Worm (Caenorhabditis elegans) whole organism, young adult: ENCODE results near the gene C07A9.13.
"Not testable (repeated sequence)": the region's sequence is repeated elsewhere in the genome, so short reads cannot be mapped to it uniquely, and the experiment has no call there.

ENCODE experiments used
- B0336.3 ChIP-seq: fragments of 200-800 bp; sonication (Bioruptor generic); IDR thresholded peaks from 2 replicates; pipeline ENCODE4 v1.3.6; 2022; ENCODE audit warnings: missing genetic modification characterization, missing compliant biosample characterization
- D2030.7 ChIP-seq: fragments of 200-800 bp; sonication (Bioruptor generic); IDR thresholded peaks from 2 replicates; pipeline ENCODE4 v1.3.6; 2022; ENCODE audit warnings: missing genetic modification reagents, missing genetic modification characterization, missing compliant biosample characterization
- F22D6.2 ChIP-seq: sonication (generic microtip); optimal IDR thresholded peaks from 2 replicates; lab custom pipeline; 2016; ENCODE audit warnings: mild to moderate bottlenecking, missing genetic modification characterization, missing compliant biosample characterization
- Y53G8AR.9 ChIP-seq: fragments of 200-800 bp; sonication (Bioruptor generic); conservative IDR thresholded peaks from 2 replicates; pipeline ENCODE4 v1.3.6; 2022; ENCODE audit warnings: missing genetic modification reagents, missing genetic modification characterization, missing compliant biosample characterization
- Y56A3A.18 ChIP-seq: fragments of 200-800 bp; sonication (Bioruptor generic); IDR thresholded peaks from 2 replicates; pipeline ENCODE4 v1.3.6; 2022; ENCODE audit warnings: missing genetic modification reagents, missing genetic modification characterization, missing compliant biosample characterization
- Y67H2A.10 ChIP-seq: fragments of 200-800 bp; sonication (Bioruptor generic); conservative IDR thresholded peaks from 2 replicates; pipeline ENCODE4 v1.3.6; 2022; ENCODE audit warnings: missing genetic modification reagents, missing genetic modification characterization, missing compliant biosample characterization
- ama-1 ChIP-seq, 3 experiments: fragments of 150-350 bp in 1 of 3; sonication (generic microtip) in 2 of 3; optimal IDR thresholded peaks; 2 replicates each; lab custom pipeline; 2014 to 2018; ENCODE audit warnings: missing biosample characterization in 2 of 3, missing genetic modification characterization in 2 of 3, missing genetic modification reagents in 2 of 3
- athp-1 ChIP-seq: sonication (generic microtip); optimal IDR thresholded peaks from 2 replicates; lab custom pipeline; 2017; ENCODE audit warnings: mild to moderate bottlenecking, missing genetic modification characterization, missing compliant biosample characterization
- ceh-79 ChIP-seq: sonication (generic microtip); optimal IDR thresholded peaks from 2 replicates; lab custom pipeline; 2017; ENCODE audit warnings: mild to moderate bottlenecking, missing genetic modification characterization, missing compliant biosample characterization
- chd-7 ChIP-seq: sonication (generic microtip); optimal IDR thresholded peaks from 2 replicates; lab custom pipeline; 2016; ENCODE audit warnings: mild to moderate bottlenecking, missing genetic modification characterization, moderate library complexity, missing compliant biosample characterization
- die-1 ChIP-seq: sonication (generic microtip); optimal IDR thresholded peaks from 2 replicates; lab custom pipeline; 2016; ENCODE audit warnings: missing genotype, mild to moderate bottlenecking, missing genetic modification characterization, missing compliant biosample characterization
- ekl-4 ChIP-seq: fragments of 200-800 bp; sonication (Bioruptor generic); IDR thresholded peaks from 2 replicates; pipeline ENCODE4 v1.3.6; 2022; ENCODE audit warnings: missing genetic modification reagents, missing genetic modification characterization, missing compliant biosample characterization
- him-1 ChIP-seq: sonication (generic microtip); optimal IDR thresholded peaks from 2 replicates; lab custom pipeline; 2016; ENCODE audit warnings: missing genotype, missing genetic modification reagents, missing genetic modification characterization, missing compliant biosample characterization
- hlh-26 ChIP-seq: fragments of 200-800 bp; sonication (Bioruptor generic); conservative IDR thresholded peaks from 2 replicates; pipeline ENCODE4 v1.3.6; 2022; ENCODE audit warnings: missing genetic modification reagents, missing genetic modification characterization, missing compliant biosample characterization
- hmg-1.2 ChIP-seq: fragments of 200-800 bp; sonication (Bioruptor generic); IDR thresholded peaks from 2 replicates; pipeline ENCODE4 v1.3.6; 2022; ENCODE audit warnings: missing genetic modification reagents, missing genetic modification characterization, missing compliant biosample characterization
- hrde-1 ChIP-seq: sonication (generic microtip); optimal IDR thresholded peaks from 2 replicates; lab custom pipeline; 2016; ENCODE audit warnings: missing genetic modification characterization, mild to moderate bottlenecking, missing compliant biosample characterization, moderate library complexity, missing genotype, missing genetic modification reagents, borderline replicate concordance
- hsf-1 ChIP-seq: fragments of 200-800 bp; sonication (Bioruptor generic); IDR thresholded peaks from 2 replicates; pipeline ENCODE4 v1.3.6; 2022; ENCODE audit warnings: missing genetic modification reagents, missing genetic modification characterization, missing compliant biosample characterization
- let-607 ChIP-seq, 2 experiments: fragments of 200-800 bp in 1 of 2; sonication (Bioruptor generic) in 1 of 2; sonication (generic microtip) in 1 of 2; optimal IDR thresholded peaks; 2 replicates each; lab custom pipeline; 2016 to 2018; ENCODE audit warnings: mild to moderate bottlenecking in 2 of 2, missing compliant biosample characterization in 2 of 2, missing genetic modification characterization in 2 of 2, moderate library complexity in 2 of 2, missing genotype in 1 of 2
- lir-1 ChIP-seq: fragments of 200-800 bp; sonication (Bioruptor generic); conservative IDR thresholded peaks from 2 replicates; pipeline ENCODE4 v1.3.6; 2022; ENCODE audit warnings: missing genetic modification reagents, missing genetic modification characterization, missing compliant biosample characterization
- lsy-27 ChIP-seq: sonication (generic microtip); optimal IDR thresholded peaks from 2 replicates; lab custom pipeline; 2017; ENCODE audit warnings: missing genetic modification characterization, mild to moderate bottlenecking, missing compliant biosample characterization, antibody characterized with exemption, missing genotype, borderline replicate concordance; ENCODE audit not compliant: insufficient read depth
- mxl-1 ChIP-seq: sonication (generic microtip); optimal IDR thresholded peaks from 2 replicates; lab custom pipeline; 2016; ENCODE audit warnings: missing genetic modification characterization, missing compliant biosample characterization
- nhr-27 ChIP-seq: fragments of 200-800 bp; sonication (Bioruptor generic); optimal IDR thresholded peaks from 2 replicates; lab custom pipeline; 2018; ENCODE audit warnings: mild to moderate bottlenecking, missing genetic modification characterization, moderate library complexity, missing compliant biosample characterization
- rcor-1 ChIP-seq: fragments of 200-800 bp; sonication (Bioruptor generic); IDR thresholded peaks from 2 replicates; pipeline ENCODE4 v1.3.6; 2022; ENCODE audit warnings: missing genetic modification reagents, missing genetic modification characterization, missing compliant biosample characterization
- rpc-1 ChIP-seq, 2 experiments: fragments of 150-350 bp in 1 of 2; sonication (generic microtip) in 1 of 2; optimal IDR thresholded peaks; 2 replicates each; lab custom pipeline; 2014 to 2018; ENCODE audit warnings: missing biosample characterization in 1 of 2, missing genetic modification characterization in 1 of 2, missing genetic modification reagents in 1 of 2, missing genotype in 1 of 2
- snpc-1.3 ChIP-seq: sonication (generic microtip); optimal IDR thresholded peaks from 2 replicates; lab custom pipeline; 2017; ENCODE audit warnings: missing genetic modification characterization, mild to moderate bottlenecking, missing compliant biosample characterization, antibody characterized with exemption, moderate library complexity, missing genotype, missing genetic modification reagents; ENCODE audit not compliant: insufficient read depth
- snpc-4 ChIP-seq, 5 experiments: fragments of 150-350 bp in 1 of 5; sonication (generic microtip) in 4 of 5; optimal IDR thresholded peaks; 2 replicates each; lab custom pipeline; 2014 to 2018; ENCODE audit warnings: missing genetic modification characterization in 5 of 5, missing biosample characterization in 3 of 5, antibody characterized with exemption in 2 of 5, mild to moderate bottlenecking in 2 of 5, missing compliant biosample characterization in 2 of 5, missing genotype in 2 of 5, moderate library complexity in 2 of 5, missing genetic modification reagents in 1 of 5
- tbp1 ChIP-seq: fragments of 200-800 bp; sonication (Bioruptor generic); optimal IDR thresholded peaks from 2 replicates; lab custom pipeline; 2018; ENCODE audit warnings: mild to moderate bottlenecking, missing genetic modification characterization, missing compliant biosample characterization
- tlf-1 ChIP-seq: fragments of 200-800 bp; sonication (Bioruptor generic); optimal IDR thresholded peaks from 2 replicates; lab custom pipeline; 2018; ENCODE audit warnings: mild to moderate bottlenecking, missing genetic modification characterization, missing compliant biosample characterization
- unc-130 ChIP-seq: sonication (generic microtip); optimal IDR thresholded peaks from 2 replicates; lab custom pipeline; 2016; ENCODE audit warnings: missing genetic modification reagents, missing genetic modification characterization, missing compliant biosample characterization
- ztf-25 ChIP-seq: fragments of 200-800 bp; sonication (Bioruptor generic); IDR thresholded peaks from 2 replicates; pipeline ENCODE4 v1.3.6; 2022; ENCODE audit warnings: missing genetic modification reagents, missing genetic modification characterization, missing compliant biosample characterization
- ztf-28 ChIP-seq: fragments of 200-800 bp; sonication (Bioruptor generic); IDR thresholded peaks from 2 replicates; pipeline ENCODE4 v1.3.6; 2022; ENCODE audit warnings: missing genetic modification reagents, missing genetic modification characterization, missing compliant biosample characterization
- ztf-6 ChIP-seq: fragments of 200-800 bp; sonication (Bioruptor generic); IDR thresholded peaks from 2 replicates; pipeline ENCODE4 v1.3.6; 2022; ENCODE audit warnings: missing genetic modification reagents, missing genetic modification characterization, missing compliant biosample characterization

Gene C07A9.13

DNA sequence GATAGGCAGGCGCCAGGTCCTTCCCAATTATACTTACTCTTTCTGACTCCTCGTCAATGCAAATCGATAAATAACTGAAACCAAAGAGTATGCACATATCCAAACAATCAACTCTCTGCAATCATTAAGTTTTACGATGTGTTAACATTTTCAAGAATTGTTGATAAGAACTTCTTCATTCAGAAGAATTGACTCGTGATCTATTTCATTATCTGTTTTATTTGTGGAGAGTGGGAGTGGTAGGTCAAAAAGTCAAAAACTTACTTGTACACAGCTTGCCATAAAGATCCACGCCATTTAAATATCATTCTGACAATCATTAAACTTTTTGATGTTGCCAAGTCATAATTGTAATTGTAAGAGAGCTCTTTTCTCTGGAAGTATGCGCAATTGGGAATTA is 8.3 kb upstream of the C07A9.13 start:
- TF ChIP-seq athp-1 (tag; lab: Kevin White, UChicago) (no peak), ztf-28 (GFP tag; lab: Robert Waterston, UW) (no peak), die-1 (tag; lab: Kevin White, UChicago) (no peak), hmg-1.2 (GFP tag; lab: Robert Waterston, UW) (no peak), hsf-1 (GFP tag; lab: Robert Waterston, UW) (no peak), ztf-6 (no peak), nhr-27 (tag; lab: Kevin White, UChicago) (no peak), lsy-27 (tag; lab: Kevin White, UChicago) (no peak), tbp1 (GFP tag; lab: Kevin White, UChicago) (no peak), snpc-4 (GFP tag; optimal IDR thresholded peaks at IDR 0.05; lab: Kevin White, UChicago) (no peak), snpc-4 (tag; optimal IDR thresholded peaks at IDR 0.05; lab: Kevin White, UChicago) (no peak), hrde-1 (tag; lab: Kevin White, UChicago) (no peak), him-1 (tag; lab: Kevin White, UChicago) (no peak), F22D6.2 (tag; lab: Kevin White, UChicago) (no peak), rpc-1 (optimal IDR thresholded peaks at IDR 0.05; lab: Kevin White, UChicago) (no peak), rpc-1 (tag; optimal IDR thresholded peaks at IDR 0.05; lab: Kevin White, UChicago) (no peak), ekl-4 (no peak), unc-130 (GFP tag; lab: Kevin White, UChicago) (no peak), Y67H2A.10 (GFP tag; lab: Robert Waterston, UW) (no peak), snpc-1.3 (tag; lab: Kevin White, UChicago) (no peak), Y53G8AR.9 (GFP tag; lab: Robert Waterston, UW) (no peak)

DNA sequence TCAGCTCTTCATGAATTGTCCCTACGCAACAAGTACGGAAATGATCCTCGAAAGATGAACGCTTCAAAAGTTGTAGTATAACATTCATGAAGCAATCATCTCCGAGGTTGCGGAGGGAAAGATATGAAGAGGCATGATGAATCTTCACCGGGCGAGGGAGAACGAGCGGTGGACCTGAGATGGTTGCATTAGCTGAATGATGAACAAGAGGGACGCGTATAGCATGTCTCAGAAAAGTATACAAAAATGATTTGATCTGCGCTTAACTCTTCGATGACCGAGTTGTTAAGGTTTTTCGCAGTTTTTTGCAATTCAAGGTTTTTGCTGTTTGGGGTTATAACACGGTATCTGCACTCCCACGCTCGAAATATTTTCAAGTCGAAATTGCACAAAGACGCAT is 4.9 kb upstream of the C07A9.13 start, which contains the start of gene C07A9.10:
TSS of gene C07A9.10 (minus strand) at position 101 of the 400 bp plus-strand sequence.
- TF ChIP-seq ceh-79 (tag; lab: Kevin White, UChicago), result no peak

DNA sequence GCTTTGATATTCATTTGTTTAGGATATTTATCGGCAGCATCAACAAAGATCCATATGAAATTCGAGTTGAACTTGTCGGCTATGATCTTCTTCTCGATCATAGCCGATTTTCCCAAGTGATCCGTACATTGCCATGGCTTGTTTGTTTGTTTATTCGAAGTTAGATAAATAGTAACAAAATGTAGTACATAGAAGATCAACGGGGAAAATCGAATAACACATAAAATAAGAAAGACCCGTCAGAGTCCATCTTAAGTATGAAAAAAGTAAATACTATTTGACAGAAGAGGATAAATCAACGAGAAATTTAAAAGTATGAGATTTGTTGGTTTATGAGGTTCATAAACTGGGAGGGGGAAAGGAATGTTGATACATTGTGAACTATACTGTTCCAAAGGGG is 1.6 kb upstream of the C07A9.13 start, which contains the start of gene C07A9.5:
TSS of gene C07A9.5 (minus strand) at position 101 of the 400 bp plus-strand sequence.
- not testable (repeated sequence) for TF ChIP-seq F22D6.2 (tag; lab: Kevin White, UChicago); ceh-79 (tag; lab: Kevin White, UChicago); ama-1 (optimal IDR thresholded peaks at IDR 0.05; lab: Kevin White, UChicago); ama-1 (GFP tag; optimal IDR thresholded peaks at IDR 0.05; lab: Kevin White, UChicago)

DNA sequence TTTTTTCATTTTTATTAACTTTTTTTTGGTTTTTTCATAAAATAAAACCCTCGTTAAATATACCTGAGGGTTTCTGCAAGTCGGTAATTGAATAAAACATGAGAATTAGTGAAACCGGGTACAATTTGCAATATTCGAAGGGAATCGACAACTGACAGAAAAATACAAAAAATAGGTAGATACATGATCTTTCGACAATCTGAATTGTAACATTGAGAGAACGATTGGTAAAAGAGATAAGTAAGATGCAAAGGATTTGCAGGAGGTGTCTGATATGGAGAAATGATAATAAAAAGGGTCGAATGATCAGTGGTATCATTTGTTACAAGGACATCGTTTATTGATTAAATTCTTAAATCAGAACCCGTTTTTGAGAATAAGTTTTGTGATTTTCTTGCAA is 2.3 kb downstream of the C07A9.13 start, which contains the start of gene ugt-60:
TSS of gene ugt-60 (minus strand) at position 233 of the 400 bp plus-strand sequence.
- no peak for TF ChIP-seq let-607 (tag; optimal IDR thresholded peaks at IDR 0.05; lab: Kevin White, UChicago)
- no peak for TF ChIP-seq tlf-1 (GFP tag; lab: Kevin White, UChicago)
- no peak for TF ChIP-seq ztf-25 (GFP tag; lab: Robert Waterston, UW)
- no peak for TF ChIP-seq D2030.7 (GFP tag; lab: Robert Waterston, UW)
- TF ChIP-seq tbp1 (GFP tag; lab: Kevin White, UChicago), result no peak
- TF ChIP-seq die-1 (tag; lab: Kevin White, UChicago), result no peak
- no peak for TF ChIP-seq lir-1
- no peak for TF ChIP-seq ztf-28 (GFP tag; lab: Robert Waterston, UW)
- TF ChIP-seq mxl-1, result no peak
- TF ChIP-seq rcor-1 (GFP tag; lab: Robert Waterston, UW), result no peak
- no peak for TF ChIP-seq Y56A3A.18 (GFP tag; lab: Robert Waterston, UW)
- no peak for TF ChIP-seq B0336.3
- no peak for TF ChIP-seq hlh-26
- TF ChIP-seq ekl-4, result no peak
- no peak for TF ChIP-seq chd-7 (tag; lab: Kevin White, UChicago)
